Worm (Caenorhabditis elegans) whole organism, L2 larva: ENCODE data around the gene clh-5.

ENCODE experiments used
- R02D3.7 ChIP-seq: fragments of 150-350 bp; optimal IDR thresholded peaks from 2 replicates; lab custom pipeline; 2014; ENCODE audit warnings: missing biosample characterization, missing genetic modification characterization
- ceh-16 ChIP-seq: fragments of 150-350 bp; optimal IDR thresholded peaks from 2 replicates; lab custom pipeline; 2014; ENCODE audit warnings: missing biosample characterization, missing genetic modification characterization
- fos-1 ChIP-seq: fragments of 150-350 bp; optimal IDR thresholded peaks from 2 replicates; lab custom pipeline; 2014; ENCODE audit warnings: missing biosample characterization, missing genetic modification characterization
- lin-13 ChIP-seq: fragments of 150-350 bp; optimal IDR thresholded peaks from 2 replicates; lab custom pipeline; 2014; ENCODE audit warnings: missing biosample characterization, missing genetic modification reagents, missing genetic modification characterization
- nhr-11 ChIP-seq: fragments of 150-350 bp; optimal IDR thresholded peaks from 2 replicates; lab custom pipeline; 2014; ENCODE audit warnings: missing biosample characterization, missing genetic modification characterization
- nhr-237 ChIP-seq: fragments of 150-350 bp; optimal IDR thresholded peaks from 2 replicates; lab custom pipeline; 2014; ENCODE audit warnings: missing biosample characterization, missing genetic modification characterization
- snpc-4 ChIP-seq: fragments of 150-350 bp; optimal IDR thresholded peaks from 2 replicates; lab custom pipeline; 2014; ENCODE audit warnings: missing biosample characterization, missing genetic modification characterization
- unc-39 ChIP-seq: fragments of 150-350 bp; optimal IDR thresholded peaks from 2 replicates; lab custom pipeline; 2014; ENCODE audit warnings: missing biosample characterization, missing genetic modification characterization

ce11 chrII:9092910-9093309 lies 5.5 kb downstream of the clh-5 start:
- no peak for TF ChIP-seq snpc-4
- TF ChIP-seq nhr-237 (tag; lab: Kevin White, UChicago): no peak
- no peak for TF ChIP-seq unc-39 (tag; lab: Kevin White, UChicago)
- TF ChIP-seq lin-13 (GFP tag; lab: Kevin White, UChicago): no peak
- TF ChIP-seq R02D3.7 (tag; lab: Kevin White, UChicago): no peak
- peak; percentile 92 for TF ChIP-seq fos-1
- no peak for TF ChIP-seq ceh-16 (tag; lab: Kevin White, UChicago)
- no peak for TF ChIP-seq nhr-11
